Fruit fly (Drosophila melanogaster): ENCODE results near the gene CG5618.

CG5618 gene

DNA sequence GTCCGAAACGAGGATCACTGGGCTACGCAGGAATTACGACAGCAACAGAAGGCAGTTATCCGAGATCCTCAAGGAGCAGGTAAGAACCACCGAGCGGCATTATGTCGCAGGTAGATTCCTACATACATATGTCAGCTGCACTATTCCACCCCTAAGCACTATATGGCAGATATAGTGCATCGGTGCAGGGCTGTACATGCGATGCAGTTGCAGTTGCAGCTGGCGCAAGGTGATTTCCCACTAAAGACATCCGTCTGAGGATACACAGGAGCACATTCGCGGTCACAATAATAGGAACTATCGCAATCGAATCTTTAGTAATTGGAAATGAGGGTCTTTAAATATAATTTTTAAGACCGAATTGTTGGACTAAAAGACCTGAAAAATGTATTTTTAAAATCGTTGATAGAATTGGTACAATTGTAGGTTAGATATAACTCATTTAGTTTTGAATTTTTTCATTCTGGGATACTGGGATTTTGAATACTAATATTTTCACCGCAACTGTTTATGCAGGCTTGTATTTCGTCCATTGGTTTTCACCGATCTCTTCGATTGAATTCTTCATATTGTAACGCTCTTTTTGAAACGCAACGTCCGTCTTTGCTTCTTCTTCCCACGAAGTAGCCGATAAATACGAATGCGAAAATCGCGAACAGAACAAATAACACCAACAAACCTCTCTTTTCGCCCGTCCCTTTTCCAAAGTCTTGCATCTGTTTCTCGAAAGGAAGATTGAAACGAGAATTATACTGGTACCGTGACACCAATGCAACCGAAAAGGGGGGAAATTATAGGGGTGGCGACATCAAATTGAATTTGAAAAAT lies 49.6 kb downstream of the CG5618 start:
- TF ChIP-seq CTCF (optimal IDR thresholded peaks at IDR 0.05) = no peak
- no peak for TF ChIP-seq CG8478 (optimal IDR thresholded peaks at IDR 0.05)

DNA sequence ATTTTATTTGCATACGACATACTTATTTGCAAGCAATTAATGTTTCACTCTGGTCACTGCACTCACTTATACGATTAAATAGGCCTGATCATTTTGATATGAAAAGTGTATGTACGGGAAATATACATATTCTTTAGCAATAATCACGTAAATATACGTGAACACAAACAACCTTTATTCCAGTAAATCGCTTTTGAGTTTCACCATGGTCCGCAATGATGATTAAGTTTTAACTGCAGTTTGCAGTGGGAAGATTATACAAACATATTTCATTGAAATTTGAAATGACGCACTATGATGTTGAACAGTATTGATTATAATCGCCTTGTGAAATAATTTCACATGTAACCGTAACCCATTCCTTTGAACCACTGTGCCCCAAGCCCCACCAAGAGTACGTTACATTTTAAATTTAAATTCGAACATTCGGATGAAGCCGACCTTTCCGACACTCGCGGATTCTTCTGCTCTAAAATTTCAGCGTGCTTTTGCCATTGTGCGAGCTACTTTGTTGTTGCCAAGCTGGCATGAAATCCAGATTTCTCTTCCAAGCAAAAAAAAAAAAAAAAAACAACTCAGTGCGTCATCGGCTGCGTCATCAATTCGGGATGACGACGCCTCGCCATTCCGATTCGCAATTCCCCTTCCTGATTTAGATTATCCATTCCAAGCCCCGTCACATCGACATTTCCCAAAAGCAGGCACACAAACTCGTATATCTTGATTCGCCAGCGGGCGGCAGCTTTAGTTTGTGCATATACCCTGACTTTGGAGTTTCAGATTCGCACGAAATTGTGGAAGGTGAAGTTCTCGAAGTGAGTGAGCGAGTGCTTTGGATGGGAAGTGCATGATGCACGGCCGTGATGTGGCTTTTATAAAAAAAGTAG lies 50.5 kb downstream of the CG5618 start:
- TF ChIP-seq CTCF (optimal IDR thresholded peaks at IDR 0.05) (no peak), CG8478 (optimal IDR thresholded peaks at IDR 0.05) (no peak)

DNA sequence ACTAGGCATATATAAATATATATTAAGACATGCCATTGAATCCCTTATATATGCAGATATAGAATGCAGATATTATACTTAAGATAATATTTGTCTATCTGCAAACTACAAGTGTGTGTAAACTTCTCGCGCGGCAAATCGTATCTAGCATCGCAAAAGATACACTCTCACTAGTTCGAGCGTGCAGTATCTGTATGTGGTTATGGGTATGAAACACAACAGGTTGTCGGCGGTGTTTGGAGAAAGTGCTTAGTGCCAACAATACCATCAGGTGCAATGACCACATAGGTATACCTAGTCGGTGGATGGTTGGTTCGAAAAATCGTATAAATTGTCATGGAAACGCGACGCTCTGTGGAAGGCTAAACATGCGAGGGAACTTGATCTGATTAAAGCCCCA lies 51.3 kb downstream of the CG5618 start:
- TF ChIP-seq CTCF (optimal IDR thresholded peaks at IDR 0.05) (no peak), CG8478 (optimal IDR thresholded peaks at IDR 0.05) (no peak)

DNA sequence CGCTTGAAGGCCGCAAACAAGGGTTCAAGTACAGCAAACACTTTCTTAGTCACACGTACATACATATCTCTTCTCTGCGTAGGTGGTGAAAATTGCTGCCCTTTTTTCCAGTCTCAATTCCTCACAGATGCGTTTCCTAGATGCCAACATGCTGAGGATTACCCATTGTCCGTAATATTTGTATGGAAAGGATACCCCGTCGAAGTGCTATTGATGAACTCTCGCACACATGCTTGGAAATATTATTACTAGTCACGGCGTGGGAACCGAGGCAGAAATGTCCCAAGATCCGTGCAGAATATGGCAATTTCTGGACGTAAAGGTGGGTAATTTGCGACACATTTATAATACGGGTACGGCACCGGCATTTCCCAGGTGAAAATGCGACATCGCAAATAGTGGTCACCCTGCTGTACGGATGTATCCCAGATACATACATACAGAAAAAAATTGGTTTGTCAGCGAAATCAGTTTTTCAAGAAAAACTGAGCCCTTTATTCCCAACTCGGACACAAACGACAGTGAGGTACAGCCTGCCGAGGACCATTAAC lies 52.2 kb downstream of the CG5618 start:
- TF ChIP-seq CG8478 (optimal IDR thresholded peaks at IDR 0.05) (no peak), CTCF (optimal IDR thresholded peaks at IDR 0.05) (no peak)
